Worm (Caenorhabditis elegans): ENCODE measurements around the gene gpcp-2.

- TF ChIP-seq nfya-1 (tag; optimal IDR thresholded peaks at IDR 0.05; ENCODE audit: borderline replicate concordance, insufficient read depth) (no peak), egl-18 (GFP tag; IDR thresholded peaks at IDR 0.05) (no peak), sdz-38 (tag; optimal IDR thresholded peaks at IDR 0.05) (no peak), lsl-1 (GFP tag; optimal IDR thresholded peaks at IDR 0.05) (no peak), atf-7 (tag; optimal IDR thresholded peaks at IDR 0.05) (no peak), sea-2 (GFP tag; IDR thresholded peaks at IDR 0.05) (no peak), ztf-25 (GFP tag; IDR thresholded peaks at IDR 0.05) (no peak), dpl-1 (GFP tag; optimal IDR thresholded peaks at IDR 0.05) (no peak), unc-62 (GFP tag; optimal IDR thresholded peaks at IDR 0.05) (no peak), T26A5.8 (tag; optimal IDR thresholded peaks at IDR 0.05) (no peak), ama-1 (optimal IDR thresholded peaks at IDR 0.05) (no peak), ama-1 (GFP tag; optimal IDR thresholded peaks at IDR 0.05) (no peak), unc-130 (GFP tag; optimal IDR thresholded peaks at IDR 0.05) (no peak), snpc-1.1 (tag; optimal IDR thresholded peaks at IDR 0.05; ENCODE audit: insufficient read depth) (no peak), mes-4 (tag; optimal IDR thresholded peaks at IDR 0.05) (no peak)
Measured at ce11 chrII:8071801-8072544, 1.2 kb downstream of the gpcp-2 start.
